Fruit fly (Drosophila melanogaster) whole organism, pupa: ENCODE results near the gene Mcm10.

Experiments used
- CG12605 ChIP-seq: fragments of 200-800 bp; sonication (Bioruptor generic); IDR thresholded peaks from 2 replicates; pipeline ENCODE4 v1.3.6; 2022; ENCODE audit warnings: missing biosample characterization, missing genetic modification characterization
- CG34367 ChIP-seq: fragments of 200-800 bp; sonication (Bioruptor generic); optimal IDR thresholded peaks from 2 replicates; lab custom pipeline; 2018; ENCODE audit warnings: missing biosample characterization, mild to moderate bottlenecking, missing genetic modification characterization
- CG8301 ChIP-seq: fragments of 200-800 bp; sonication (Bioruptor generic); optimal IDR thresholded peaks from 2 replicates; lab custom pipeline; 2018; ENCODE audit warnings: missing biosample characterization, mild to moderate bottlenecking, missing genetic modification characterization
- CG9948 ChIP-seq: fragments of 200-800 bp; sonication (Bioruptor generic); optimal IDR thresholded peaks from 2 replicates; lab custom pipeline; 2018; ENCODE audit warnings: missing biosample characterization, mild to moderate bottlenecking, missing genetic modification characterization, moderate library complexity
- EcR ChIP-seq: fragments of 200-800 bp; sonication (Bioruptor generic); optimal IDR thresholded peaks from 3 replicates; lab custom pipeline; 2019; ENCODE audit warnings: missing biosample characterization, missing genetic modification characterization, mild to moderate bottlenecking, moderate library complexity, missing genetic modification reagents
- Pif1B ChIP-seq: fragments of 200-800 bp; sonication (Bioruptor generic); optimal IDR thresholded peaks from 3 replicates; lab custom pipeline; 2016; ENCODE audit warnings: missing biosample characterization, missing genetic modification characterization
- Snoo ChIP-seq: fragments of 200-800 bp; sonication (Bioruptor generic); optimal IDR thresholded peaks from 3 replicates; lab custom pipeline; 2017; ENCODE audit warnings: missing biosample characterization, mild to moderate bottlenecking, missing genetic modification characterization, inconsistent platforms
- fd96Ca ChIP-seq: fragments of 200-800 bp; sonication (Bioruptor generic); IDR thresholded peaks from 3 replicates; pipeline ENCODE4 v1.3.6; 2022; ENCODE audit warnings: missing biosample characterization, missing genetic modification characterization
- gl ChIP-seq: fragments of 200-800 bp; sonication (Bioruptor generic); optimal IDR thresholded peaks from 2 replicates; lab custom pipeline; 2018; ENCODE audit warnings: missing biosample characterization, mild to moderate bottlenecking, missing genetic modification characterization

dm6 chr2L:21200275-21200674 is 20.5 kb downstream of the Mcm10 start, which contains the start of gene CG31624:
- TF ChIP-seq gl (no peak), CG8301 (tag; lab: Kevin White, UChicago) (no peak), CG9948 (tag; lab: Kevin White, UChicago) (no peak), EcR (GFP tag; lab: Kevin White, UChicago) (no peak), CG12605 (GFP tag; lab: Robert Waterston, UW) (no peak), Snoo (tag; lab: Kevin White, UChicago) (no peak), CG34367 (tag; lab: Kevin White, UChicago) (no peak), Pif1B (GFP tag; lab: Kevin White, UChicago) (no peak), fd96Ca (GFP tag; lab: Robert Waterston, UW) (no peak)
